Worm (Caenorhabditis elegans): ENCODE measurements around the gene srz-99.
A peak's percentile ranks its signal among the peaks of the same experiment; 100 is the strongest.

The srz-99 gene

DNA sequence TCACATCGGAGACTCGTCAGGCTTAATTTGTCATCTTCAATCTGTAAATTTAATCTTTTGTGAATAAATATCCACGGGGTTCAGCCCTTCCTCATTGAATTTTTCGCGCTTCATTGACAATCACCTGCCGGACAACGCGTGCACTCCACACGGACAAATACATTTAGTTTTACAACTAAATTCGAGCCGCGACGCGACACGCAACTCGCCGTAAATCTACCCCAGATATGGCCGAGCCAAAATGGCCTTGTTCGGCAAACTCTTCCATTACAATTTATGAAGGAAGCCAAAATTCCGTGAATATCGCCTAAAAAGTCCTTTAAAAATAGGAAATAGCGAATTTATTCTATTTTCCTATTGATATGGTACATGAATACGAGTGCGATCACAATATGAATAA, 14.7 kb downstream of the srz-99 start (continued):
- TF ChIP-seq F39B2.1 (GFP tag; IDR thresholded peaks at IDR 0.05) (no peak), attf-3 (GFP tag; conservative IDR thresholded peaks at IDR 0.05) (no peak), F37B4.10 (GFP tag; IDR thresholded peaks at IDR 0.05) (no peak), xnd-1 (tag; optimal IDR thresholded peaks at IDR 0.05) (peak; percentile 61), ets-4 (GFP tag; optimal IDR thresholded peaks at IDR 0.05) (no peak), F10E7.11 (tag; optimal IDR thresholded peaks at IDR 0.05) (peak; percentile 3), rpc-1 (optimal IDR thresholded peaks at IDR 0.05) (no peak), rpc-1 (tag; optimal IDR thresholded peaks at IDR 0.05) (no peak), C17E4.6 (GFP tag; IDR thresholded peaks at IDR 0.05) (peak; percentile 63; the same call in 1 of the 2 replicates), hlh-12 (tag; optimal IDR thresholded peaks at IDR 0.05) (no peak), B0336.3 (GFP tag; IDR thresholded peaks at IDR 0.05) (peak; percentile 89), mcd-1 (GFP tag; IDR thresholded peaks at IDR 0.05) (peak; percentile 34; the same call in 1 of the 2 replicates), repo-1 (tag; optimal IDR thresholded peaks at IDR 0.05) (peak; percentile 59), mel-28 (tag; optimal IDR thresholded peaks at IDR 0.05; ENCODE audit: borderline replicate concordance) (no peak), snpc-4 (GFP tag; optimal IDR thresholded peaks at IDR 0.05) (no peak), snpc-4 (tag; optimal IDR thresholded peaks at IDR 0.05) (no peak), ceh-100 (GFP tag; IDR thresholded peaks at IDR 0.05) (peak; percentile 59), lsl-1 (GFP tag; optimal IDR thresholded peaks at IDR 0.05) (peak; percentile 3), lin-54 (GFP tag; optimal IDR thresholded peaks at IDR 0.05) (peak; percentile 38), snpc-1.1 (tag; optimal IDR thresholded peaks at IDR 0.05; ENCODE audit: insufficient read depth) (no peak), pha-4 (tag; optimal IDR thresholded peaks at IDR 0.05) (no peak), tbx-9 (tag; optimal IDR thresholded peaks at IDR 0.05; ENCODE audit: borderline replicate concordance) (no peak), madf-6 (GFP tag; IDR thresholded peaks at IDR 0.05) (peak; percentile 78), nfyb-1 (GFP tag; IDR thresholded peaks at IDR 0.05) (0 out of 2 replicates have a peak, but pooled peaks have one; percentile 33), ZK185.1 (tag; optimal IDR thresholded peaks at IDR 0.05; ENCODE audit: poor library complexity, severe bottlenecking) (no peak), F52B5.7 (tag; optimal IDR thresholded peaks at IDR 0.05) (peak; percentile 39), bed-1 (GFP tag; IDR thresholded peaks at IDR 0.05) (no peak), dpff-1 (tag; optimal IDR thresholded peaks at IDR 0.05) (no peak), hlh-26 (GFP tag; conservative IDR thresholded peaks at IDR 0.05) (no peak), lsy-27 (tag; optimal IDR thresholded peaks at IDR 0.05; ENCODE audit: borderline replicate concordance, insufficient read depth) (no peak), lin-26 (GFP tag; IDR thresholded peaks at IDR 0.05) (peak; percentile 66), sptf-2 (GFP tag; optimal IDR thresholded peaks at IDR 0.05) (no peak), madf-3 (GFP tag; IDR thresholded peaks at IDR 0.05) (peak; percentile 75; the same call in 1 of the 2 replicates), ztf-28 (GFP tag; IDR thresholded peaks at IDR 0.05) (0 out of 2 replicates have a peak, but pooled peaks have one; percentile 44), Y56A3A.18 (GFP tag; IDR thresholded peaks at IDR 0.05) (0 out of 2 replicates have a peak, but pooled peaks have one; percentile 53), dox-1 (GFP tag; IDR thresholded peaks at IDR 0.05) (no peak), hrde-1 (tag; optimal IDR thresholded peaks at IDR 0.05; ENCODE audit: borderline replicate concordance) (peak; percentile 74), F22D6.2 (tag; optimal IDR thresholded peaks at IDR 0.05) (no peak), pbrm-1 (GFP tag; IDR thresholded peaks at IDR 0.05) (peak; percentile 57), ceh-91 (GFP tag; IDR thresholded peaks at IDR 0.05) (peak; percentile 64; the same call in 1 of the 2 replicates), hsf-1 (GFP tag; IDR thresholded peaks at IDR 0.05) (peak; percentile 72), lin-35 (GFP tag; optimal IDR thresholded peaks at IDR 0.05) (no peak), tbp1 (GFP tag; optimal IDR thresholded peaks at IDR 0.05) (peak; percentile 13), B0019.2 (GFP tag; conservative IDR thresholded peaks at IDR 0.05) (no peak; the same call in 1 of the 2 replicates), let-526 (GFP tag; IDR thresholded peaks at IDR 0.05) (no peak), chd-7 (tag; optimal IDR thresholded peaks at IDR 0.05) (no peak), T07F8.4 (tag; optimal IDR thresholded peaks at IDR 0.05) (no peak), aptf-3 (GFP tag; IDR thresholded peaks at IDR 0.05) (0 out of 2 replicates have a peak, but pooled peaks have one; percentile 43), dpl-1 (GFP tag; optimal IDR thresholded peaks at IDR 0.05) (no peak)

All from whole organism, young adult.